Fruit fly (Drosophila melanogaster): ENCODE results near the gene CG46339.

The CG46339 gene

DNA sequence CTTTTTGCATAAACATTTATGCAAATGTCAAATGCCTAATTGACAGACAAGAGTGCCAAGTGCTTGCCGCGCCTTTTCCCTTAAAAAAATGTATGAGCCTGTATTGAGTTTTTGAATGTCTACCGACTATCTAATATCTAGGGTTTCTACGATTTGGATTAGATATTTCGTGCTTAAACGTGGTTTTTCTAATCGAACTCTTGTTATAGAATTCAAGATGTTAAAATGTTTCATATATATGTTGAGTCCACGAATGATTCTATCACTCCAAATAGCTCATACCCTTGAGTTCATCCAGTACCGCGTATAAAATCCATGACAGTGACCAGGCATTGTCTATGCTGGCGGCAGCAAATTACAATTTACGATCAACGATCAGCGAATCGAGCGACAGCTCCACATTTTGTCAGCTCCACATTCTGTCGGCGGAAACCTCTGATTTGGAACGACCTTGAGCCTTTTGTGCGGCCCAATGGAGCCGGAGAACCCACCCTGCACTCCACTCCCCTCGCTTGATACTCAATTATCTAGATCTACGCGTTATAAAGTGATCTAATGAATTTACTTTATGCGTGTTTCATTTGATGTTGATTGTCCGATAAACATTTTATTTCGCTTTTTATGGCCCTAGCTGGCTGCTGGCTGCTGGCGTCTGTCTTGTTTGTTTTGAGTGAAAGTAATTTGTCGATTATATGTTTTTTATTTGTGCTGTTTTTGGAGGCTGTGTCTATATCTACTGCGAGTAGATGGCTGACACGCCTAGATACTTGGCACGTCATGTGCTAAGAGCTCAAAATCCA lies 8.7 kb upstream of the CG46339 start (continued):
- TF ChIP-seq ftz-f1 (GFP tag; optimal IDR thresholded peaks at IDR 0.05), result peak; percentile 54
- TF ChIP-seq Sin3A (optimal IDR thresholded peaks at IDR 0.05), result no peak
- TF ChIP-seq Deaf1 (tag; optimal IDR thresholded peaks at IDR 0.05), result no peak
- peak; percentile 7 for TF ChIP-seq Sox102F (GFP tag; optimal IDR thresholded peaks at IDR 0.05)
- TF ChIP-seq CG10274 (GFP tag; optimal IDR thresholded peaks at IDR 0.05), result no peak
- TF ChIP-seq CG7839 (tag; optimal IDR thresholded peaks at IDR 0.05), result peak; percentile 15
- TF ChIP-seq wdn (GFP tag; IDR thresholded peaks at IDR 0.05), result 0 out of 2 replicates have a peak, but pooled peaks have one; percentile 5
- no peak for TF ChIP-seq CG34422 (GFP tag; IDR thresholded peaks at IDR 0.05)
- no peak for TF ChIP-seq Asciz (GFP tag; optimal IDR thresholded peaks at IDR 0.05)
- TF ChIP-seq CG3847 (GFP tag; IDR thresholded peaks at IDR 0.05), result peak; percentile 20; the same call in 1 of the 2 replicates
- no peak for TF ChIP-seq eyg (GFP tag; optimal IDR thresholded peaks at IDR 0.05)
- TF ChIP-seq Hr39 (optimal IDR thresholded peaks at IDR 0.05), result no peak
- no peak for TF ChIP-seq CG13296 (GFP tag; optimal IDR thresholded peaks at IDR 0.05)
- peak; percentile 46; the same call in 1 of the 3 replicates for TF ChIP-seq HLH4C (GFP tag; IDR thresholded peaks at IDR 0.05; ENCODE audit: partially characterized antibody)
- TF ChIP-seq Side (GFP tag; optimal IDR thresholded peaks at IDR 0.05), result no peak
- TF ChIP-seq Spps (tag; optimal IDR thresholded peaks at IDR 0.05), result no peak
- TF ChIP-seq CG18262 (tag; optimal IDR thresholded peaks at IDR 0.05), result no peak
- no peak for TF ChIP-seq cg (GFP tag; optimal IDR thresholded peaks at IDR 0.05)
- TF ChIP-seq knrl (GFP tag; IDR thresholded peaks at IDR 0.05; ENCODE audit: partially characterized antibody), result no peak
- no peak for TF ChIP-seq CG31388 (GFP tag; optimal IDR thresholded peaks at IDR 0.05)
- no peak for TF ChIP-seq CG4360 (GFP tag; IDR thresholded peaks at IDR 0.05)
- TF ChIP-seq Blimp-1 (GFP tag; optimal IDR thresholded peaks at IDR 0.05), result peak; percentile 61
- 0 out of 2 replicates have a peak, but pooled peaks have one; percentile 13 for TF ChIP-seq CG6689 (GFP tag; IDR thresholded peaks at IDR 0.05)
- no peak for TF ChIP-seq CG12744 (GFP tag; optimal IDR thresholded peaks at IDR 0.05)
- no peak for TF ChIP-seq CG2199 (GFP tag; IDR thresholded peaks at IDR 0.05)
- TF ChIP-seq grn (GFP tag; optimal IDR thresholded peaks at IDR 0.05), result peak; percentile 86
- peak; percentile 55; the same call in 1 of the 2 replicates for TF ChIP-seq CG32532 (GFP tag; IDR thresholded peaks at IDR 0.05)
- no peak for TF ChIP-seq psq (GFP tag; optimal IDR thresholded peaks at IDR 0.05)
- no peak for TF ChIP-seq CG33213 (GFP tag; optimal IDR thresholded peaks at IDR 0.05)
- TF ChIP-seq CG10543 (GFP tag; optimal IDR thresholded peaks at IDR 0.05), result peak; percentile 2
- TF ChIP-seq al (GFP tag; IDR thresholded peaks at IDR 0.05), result peak; percentile 40; the same call in 1 of the 2 replicates
- no peak for TF ChIP-seq gro (GFP tag; optimal IDR thresholded peaks at IDR 0.05)
- no peak for TF ChIP-seq en (GFP tag; optimal IDR thresholded peaks at IDR 0.05)
- no peak for TF ChIP-seq Ravus (GFP tag; IDR thresholded peaks at IDR 0.05)
- peak; percentile 19; the same call in 1 of the 3 replicates for TF ChIP-seq CG6791 (GFP tag; IDR thresholded peaks at IDR 0.05; ENCODE audit: partially characterized antibody)
- no peak for TF ChIP-seq grau (tag; optimal IDR thresholded peaks at IDR 0.05)
- no peak for TF ChIP-seq NK7.1 (GFP tag; optimal IDR thresholded peaks at IDR 0.05)
- no peak for TF ChIP-seq CG11695 (GFP tag; IDR thresholded peaks at IDR 0.05)
- TF ChIP-seq CG15269 (tag; optimal IDR thresholded peaks at IDR 0.05), result peak; percentile 26
- no peak for TF ChIP-seq CG12104 (GFP tag; optimal IDR thresholded peaks at IDR 0.05)
- peak; percentile 38; the same call in 1 of the 2 replicates for TF ChIP-seq Drgx (GFP tag; IDR thresholded peaks at IDR 0.05)
- peak; percentile 11 for TF ChIP-seq HLH54F (GFP tag; optimal IDR thresholded peaks at IDR 0.05)
- TF ChIP-seq Med (GFP tag), result peak; percentile 86
- TF ChIP-seq emc (GFP tag; optimal IDR thresholded peaks at IDR 0.05), result no peak
- TF ChIP-seq CG30403 (GFP tag; optimal IDR thresholded peaks at IDR 0.05), result peak; percentile 22
- TF ChIP-seq pan (optimal IDR thresholded peaks at IDR 0.05), result no peak
- TF ChIP-seq pan (GFP tag; optimal IDR thresholded peaks at IDR 0.05 in 1 of 2, IDR thresholded peaks at IDR 0.05 in 1 of 2), result peak in 1 of 2 experiments; percentile 47
- no peak for TF ChIP-seq hth (optimal IDR thresholded peaks at IDR 0.05)
- TF ChIP-seq CG43689 (GFP tag; IDR thresholded peaks at IDR 0.05), result no peak
- peak; percentile 41 for TF ChIP-seq abd-A (tag; optimal IDR thresholded peaks at IDR 0.05)
- no peak for TF ChIP-seq TFAM (GFP tag; optimal IDR thresholded peaks at IDR 0.05)
